Fruit fly (Drosophila melanogaster): ENCODE data around the gene CG8945.

CG8945 gene

dm6 chrX:17123545-17124203 is 36.2 kb upstream of the CG8945 start (continued):
- TF ChIP-seq CG11504 (tag; optimal IDR thresholded peaks at IDR 0.05) = peak; percentile 86
- TF ChIP-seq fd96Cb (tag; optimal IDR thresholded peaks at IDR 0.05) = peak; percentile 74
- 0 out of 3 replicates have a peak, but pooled peaks have one; percentile 26 for TF ChIP-seq Mrtf (GFP tag; IDR thresholded peaks at IDR 0.05)
- TF ChIP-seq Lim3 (GFP tag; IDR thresholded peaks at IDR 0.05) = no peak
- peak; percentile 35 for TF ChIP-seq CG13775 (GFP tag; optimal IDR thresholded peaks at IDR 0.05)
- TF ChIP-seq otp (GFP tag; IDR thresholded peaks at IDR 0.05) = 0 out of 3 replicates have a peak, but pooled peaks have one; percentile 40
- TF ChIP-seq lmd (GFP tag; IDR thresholded peaks at IDR 0.05) = peak; percentile 75
- peak; percentile 76 for TF ChIP-seq CG2712 (tag; optimal IDR thresholded peaks at IDR 0.05)
- TF ChIP-seq GATAe (GFP tag; conservative IDR thresholded peaks at IDR 0.05) = no peak; the same call in 1 of the 2 replicates
- TF ChIP-seq CG7357 (GFP tag; IDR thresholded peaks at IDR 0.05) = peak; percentile 54; the same call in 1 of the 3 replicates
- no peak for TF ChIP-seq Camta (GFP tag; optimal IDR thresholded peaks at IDR 0.05)
- no peak for TF ChIP-seq Trl (optimal IDR thresholded peaks at IDR 0.05)
- TF ChIP-seq Trl (GFP tag; optimal IDR thresholded peaks at IDR 0.05) = peak; percentile 10
- peak; percentile 31 for TF ChIP-seq cato (GFP tag; optimal IDR thresholded peaks at IDR 0.05; ENCODE audit: borderline replicate concordance)
- TF ChIP-seq Ets65A (GFP tag) = peak; percentile 89
- TF ChIP-seq CG10979 (tag; optimal IDR thresholded peaks at IDR 0.05) = peak; percentile 72
- peak; percentile 77 for TF ChIP-seq zfh1 (GFP tag; IDR thresholded peaks at IDR 0.05)
- peak; percentile 16 for TF ChIP-seq CG3995 (GFP tag; optimal IDR thresholded peaks at IDR 0.05)
- TF ChIP-seq NC2α (GFP tag; optimal IDR thresholded peaks at IDR 0.05) = no peak
- TF ChIP-seq peb (GFP tag; IDR thresholded peaks at IDR 0.05) = peak; percentile 62
- TF ChIP-seq Six4 (GFP tag; optimal IDR thresholded peaks at IDR 0.05) = peak; percentile 46
- peak; percentile 83 for TF ChIP-seq so (GFP tag; IDR thresholded peaks at IDR 0.05)
- peak; percentile 15 for TF ChIP-seq CG7786 (GFP tag; optimal IDR thresholded peaks at IDR 0.05)
- TF ChIP-seq dm (GFP tag; optimal IDR thresholded peaks at IDR 0.05) = peak; percentile 8
- TF ChIP-seq CG13123 (GFP tag; optimal IDR thresholded peaks at IDR 0.05) = no peak
- TF ChIP-seq CG12769 (tag; optimal IDR thresholded peaks at IDR 0.05) = peak; percentile 90
- TF ChIP-seq H15 (GFP tag; IDR thresholded peaks at IDR 0.05) = peak; percentile 51; the same call in 1 of the 3 replicates
- TF ChIP-seq fd3F (GFP tag; optimal IDR thresholded peaks at IDR 0.05) = peak; percentile 64
- TF ChIP-seq row (GFP tag; IDR thresholded peaks at IDR 0.05) = peak; percentile 83
- TF ChIP-seq bbx (GFP tag; IDR thresholded peaks at IDR 0.05; ENCODE audit: partially characterized antibody) = no peak
- TF ChIP-seq slou (GFP tag; optimal IDR thresholded peaks at IDR 0.05) = peak; percentile 30
- TF ChIP-seq psq (GFP tag; optimal IDR thresholded peaks at IDR 0.05) = no peak
- peak; percentile 61 for TF ChIP-seq CG12071 (GFP tag; optimal IDR thresholded peaks at IDR 0.05)
- no peak for TF ChIP-seq kah (GFP tag; optimal IDR thresholded peaks at IDR 0.05)
- peak; percentile 66 for TF ChIP-seq Blimp-1 (GFP tag; optimal IDR thresholded peaks at IDR 0.05)
- peak; percentile 64; the same call in 1 of the 3 replicates for TF ChIP-seq CG11456 (GFP tag; IDR thresholded peaks at IDR 0.05)
- TF ChIP-seq CG16863 (GFP tag; optimal IDR thresholded peaks at IDR 0.05) = peak; percentile 36
- TF ChIP-seq jing (GFP tag; optimal IDR thresholded peaks at IDR 0.05) = peak; percentile 48
- peak; percentile 78; the same call in 2 of the 3 replicates for TF ChIP-seq ken (GFP tag; IDR thresholded peaks at IDR 0.05)
- TF ChIP-seq pzg (GFP tag; optimal IDR thresholded peaks at IDR 0.05) = no peak
- no peak for TF ChIP-seq dati (GFP tag; IDR thresholded peaks at IDR 0.05)
- TF ChIP-seq CG30020 (tag; optimal IDR thresholded peaks at IDR 0.05) = no peak
- no peak for TF ChIP-seq CG31388 (GFP tag; optimal IDR thresholded peaks at IDR 0.05)
- peak; percentile 62 for TF ChIP-seq gsb-n (tag; optimal IDR thresholded peaks at IDR 0.05)
- TF ChIP-seq pita (GFP tag; optimal IDR thresholded peaks at IDR 0.05) = no peak
- peak; percentile 17; the same call in 1 of the 3 replicates for TF ChIP-seq jigr1 (GFP tag; IDR thresholded peaks at IDR 0.05)
- peak; percentile 24 for TF ChIP-seq HmgZ (tag; optimal IDR thresholded peaks at IDR 0.05)
- no peak for TF ChIP-seq CG14965 (GFP tag; optimal IDR thresholded peaks at IDR 0.05; ENCODE audit: borderline replicate concordance)
- TF ChIP-seq sob (GFP tag; IDR thresholded peaks at IDR 0.05) = peak; percentile 82
- TF ChIP-seq CG5953 (GFP tag; IDR thresholded peaks at IDR 0.05) = peak; percentile 54; the same call in 1 of the 2 replicates
- peak; percentile 73 for TF ChIP-seq CG32767 (GFP tag; IDR thresholded peaks at IDR 0.05)
